Worm (Caenorhabditis elegans): ENCODE measurements around the gene pigk-1.

- no peak for TF ChIP-seq nhr-76 (tag; optimal IDR thresholded peaks at IDR 0.05)
- no peak for TF ChIP-seq snpc-4 (tag; optimal IDR thresholded peaks at IDR 0.05)
- TF ChIP-seq zag-1 (tag; optimal IDR thresholded peaks at IDR 0.05), result no peak
Measured at ce11 chrIV:11100271-11100670, 9.5 kb downstream of the pigk-1 start, which contains the start of gene str-3.
